Fruit fly (Drosophila melanogaster) whole organism, embryonic: Measurements from ENCODE around the gene AlaRS.
A peak's percentile ranks its signal among the peaks of the same experiment; 100 is the strongest.

ENCODE experiments used
- Bdp1 ChIP-seq: fragments of 200-800 bp; sonication (Bioruptor generic); optimal IDR thresholded peaks from 3 replicates; lab custom pipeline; 2016; ENCODE audit warnings: missing biosample characterization, missing genetic modification characterization
- Bgb ChIP-seq: fragments of 200-800 bp; sonication (Bioruptor generic); IDR thresholded peaks from 2 replicates; pipeline ENCODE4 v1.3.6; 2022; ENCODE audit warnings: missing biosample characterization, missing genetic modification characterization; ENCODE audit not compliant: partially characterized antibody
- Blimp-1 ChIP-seq: fragments of 200-800 bp; sonication (Bioruptor generic); optimal IDR thresholded peaks from 3 replicates; lab custom pipeline; 2018; ENCODE audit warnings: missing biosample characterization, missing genetic modification characterization, mild to moderate bottlenecking, moderate library complexity, missing genetic modification reagents
- CG10431 ChIP-seq: fragments of 200-800 bp; sonication (Bioruptor generic); optimal IDR thresholded peaks from 3 replicates; lab custom pipeline; 2018; ENCODE audit warnings: missing biosample characterization, mild to moderate bottlenecking, missing genetic modification characterization
- CG10565 ChIP-seq: fragments of 200-800 bp; sonication (Bioruptor generic); optimal IDR thresholded peaks from 3 replicates; lab custom pipeline; 2016; ENCODE audit warnings: missing biosample characterization, mild to moderate bottlenecking, missing genetic modification characterization
- CG10979 ChIP-seq: fragments of 200-800 bp; sonication (Bioruptor generic); optimal IDR thresholded peaks from 2 replicates; lab custom pipeline; 2018; ENCODE audit warnings: missing biosample characterization, mild to moderate bottlenecking, missing genetic modification characterization, moderate library complexity
- CG11093 ChIP-seq: fragments of 200-800 bp; sonication (Bioruptor generic); IDR thresholded peaks from 3 replicates; pipeline ENCODE4 v1.3.6; 2022; ENCODE audit warnings: missing biosample characterization, missing genetic modification characterization
- CG11504 ChIP-seq: fragments of 200-800 bp; sonication (Bioruptor generic); optimal IDR thresholded peaks from 3 replicates; lab custom pipeline; 2019; ENCODE audit warnings: missing biosample characterization, mild to moderate bottlenecking, missing genetic modification characterization, moderate library complexity
- CG12104 ChIP-seq: fragments of 200-800 bp; sonication (Bioruptor generic); optimal IDR thresholded peaks from 3 replicates; lab custom pipeline; 2016; ENCODE audit warnings: missing biosample characterization, missing genetic modification characterization
- CG12769 ChIP-seq: fragments of 200-800 bp; sonication (Bioruptor generic); optimal IDR thresholded peaks from 2 replicates; lab custom pipeline; 2019; ENCODE audit warnings: missing biosample characterization, mild to moderate bottlenecking, missing genetic modification characterization, moderate library complexity
- CG13775 ChIP-seq: fragments of 200-800 bp; sonication (Bioruptor generic); optimal IDR thresholded peaks from 3 replicates; lab custom pipeline; 2017; ENCODE audit warnings: missing biosample characterization, mild to moderate bottlenecking, missing genetic modification characterization
- CG14860 ChIP-seq: fragments of 200-800 bp; sonication (Bioruptor generic); IDR thresholded peaks from 3 replicates; pipeline ENCODE4 v1.3.6; 2022; ENCODE audit warnings: missing biosample characterization, missing genetic modification characterization; ENCODE audit not compliant: partially characterized antibody
- CG14965 ChIP-seq: fragments of 200-800 bp; sonication (Bioruptor generic); optimal IDR thresholded peaks from 2 replicates; lab custom pipeline; 2016; ENCODE audit warnings: missing biosample characterization, missing genetic modification characterization, borderline replicate concordance
- CG15479 ChIP-seq: fragments of 200-800 bp; sonication (Bioruptor generic); optimal IDR thresholded peaks from 3 replicates; lab custom pipeline; 2019; ENCODE audit warnings: missing biosample characterization, mild to moderate bottlenecking, missing genetic modification characterization, moderate library complexity
- CG17186 ChIP-seq: fragments of 200-800 bp; sonication (Bioruptor generic); optimal IDR thresholded peaks from 3 replicates; lab custom pipeline; 2017; ENCODE audit warnings: missing biosample characterization, missing genetic modification reagents, missing genetic modification characterization
- CG18476 ChIP-seq: fragments of 200-800 bp; sonication (Bioruptor generic); optimal IDR thresholded peaks from 2 replicates; lab custom pipeline; 2016; ENCODE audit warnings: missing biosample characterization, mild to moderate bottlenecking, missing genetic modification characterization
- CG2120 ChIP-seq: fragments of 200-800 bp; sonication (Bioruptor generic); optimal IDR thresholded peaks from 3 replicates; lab custom pipeline; 2016; ENCODE audit warnings: missing biosample characterization, missing genetic modification characterization
- CG31224 ChIP-seq: fragments of 200-800 bp; sonication (Bioruptor generic); IDR thresholded peaks from 2 replicates; pipeline ENCODE4 v1.3.6; 2022; ENCODE audit warnings: missing biosample characterization, missing genetic modification characterization
- CG3407 ChIP-seq: fragments of 200-800 bp; sonication (Bioruptor generic); optimal IDR thresholded peaks from 2 replicates; lab custom pipeline; 2018; ENCODE audit warnings: missing biosample characterization, mild to moderate bottlenecking, missing genetic modification characterization
- CG4328 ChIP-seq: fragments of 200-800 bp; sonication (Bioruptor generic); optimal IDR thresholded peaks from 3 replicates; lab custom pipeline; 2017; ENCODE audit warnings: missing biosample characterization, missing genetic modification reagents, missing genetic modification characterization
- CG4730 ChIP-seq: fragments of 200-800 bp; sonication (Bioruptor generic); IDR thresholded peaks from 2 replicates; pipeline ENCODE4 v1.3.6; 2022; ENCODE audit warnings: missing biosample characterization, missing genetic modification characterization
- CG5245 ChIP-seq: fragments of 200-800 bp; sonication (Bioruptor generic); optimal IDR thresholded peaks from 3 replicates; lab custom pipeline; 2016; ENCODE audit warnings: missing biosample characterization, missing genetic modification characterization
- Chrac-16 ChIP-seq: fragments of 200-800 bp; sonication (Bioruptor generic); optimal IDR thresholded peaks from 3 replicates; lab custom pipeline; 2016; ENCODE audit warnings: missing biosample characterization, missing genetic modification characterization
- CrebB ChIP-seq: fragments of 200-800 bp; sonication (Bioruptor generic); optimal IDR thresholded peaks from 3 replicates; lab custom pipeline; 2018; ENCODE audit warnings: missing biosample characterization, mild to moderate bottlenecking, missing genetic modification characterization
- Dip3 ChIP-seq: fragments of 200-800 bp; sonication (Bioruptor generic); optimal IDR thresholded peaks from 3 replicates; lab custom pipeline; 2016; ENCODE audit warnings: missing biosample characterization, missing genetic modification characterization
- Drgx ChIP-seq: fragments of 200-800 bp; sonication (Bioruptor generic); IDR thresholded peaks from 2 replicates; pipeline ENCODE4 v1.3.6; 2022; ENCODE audit warnings: missing biosample characterization, missing genetic modification characterization
- ERR ChIP-seq: fragments of 200-800 bp; sonication (Bioruptor generic); optimal IDR thresholded peaks from 2 replicates; lab custom pipeline; 2016; ENCODE audit warnings: missing biosample characterization, missing genetic modification characterization
- Fer2 ChIP-seq: fragments of 200-800 bp; sonication (Bioruptor generic); optimal IDR thresholded peaks from 2 replicates; lab custom pipeline; 2018; ENCODE audit warnings: missing biosample characterization, mild to moderate bottlenecking, missing genetic modification characterization, moderate library complexity
- GATAe ChIP-seq: fragments of 200-800 bp; sonication (Bioruptor generic); conservative IDR thresholded peaks from 2 replicates; pipeline ENCODE4 v1.3.6; 2022; ENCODE audit warnings: missing biosample characterization, missing genetic modification characterization
- H2.0 ChIP-seq: fragments of 200-800 bp; sonication (Bioruptor generic); IDR thresholded peaks from 2 replicates; pipeline ENCODE4 v1.3.6; 2022; ENCODE audit warnings: missing biosample characterization, missing genetic modification characterization
- MESR4 ChIP-seq: fragments of 200-800 bp; sonication (Bioruptor generic); optimal IDR thresholded peaks from 2 replicates; lab custom pipeline; 2018; ENCODE audit warnings: missing biosample characterization, mild to moderate bottlenecking, missing genetic modification characterization, moderate library complexity
- Max ChIP-seq: fragments of 200-800 bp; sonication (Bioruptor generic); optimal IDR thresholded peaks from 2 replicates; lab custom pipeline; 2016; ENCODE audit warnings: missing biosample characterization, mild to moderate bottlenecking, missing genetic modification characterization
- Poxn ChIP-seq: fragments of 200-800 bp; sonication (Bioruptor generic); IDR thresholded peaks from 2 replicates; pipeline ENCODE4 v1.3.6; 2022; ENCODE audit warnings: missing biosample characterization, missing genetic modification characterization
- Rfx ChIP-seq: fragments of 200-800 bp; sonication (Bioruptor generic); IDR thresholded peaks from 2 replicates; pipeline ENCODE4 v1.3.6; 2022; ENCODE audit warnings: missing biosample characterization, missing genetic modification characterization
- ap ChIP-seq: fragments of 200-800 bp; sonication (Bioruptor generic); IDR thresholded peaks from 2 replicates; pipeline ENCODE4 v1.3.6; 2022; ENCODE audit warnings: missing biosample characterization, missing genetic modification characterization
- crc ChIP-seq: fragments of 200-800 bp; sonication (Bioruptor generic); optimal IDR thresholded peaks from 2 replicates; lab custom pipeline; 2016; ENCODE audit warnings: missing biosample characterization, missing genetic modification characterization
- croc ChIP-seq: fragments of 200-800 bp; sonication (Bioruptor generic); conservative IDR thresholded peaks from 3 replicates; pipeline ENCODE4 v1.3.6; 2022; ENCODE audit warnings: missing biosample characterization, missing genetic modification characterization
- danr ChIP-seq: fragments of 200-800 bp; sonication (Bioruptor generic); IDR thresholded peaks from 2 replicates; pipeline ENCODE4 v1.3.6; 2022; ENCODE audit warnings: missing biosample characterization, missing genetic modification characterization
- eve ChIP-seq, 2 experiments: fragments of >200 bp; optimal IDR thresholded peaks; 2 replicates each; lab custom pipeline; 2017; ENCODE audit warnings: missing biosample characterization in 2 of 2, missing genetic modification characterization in 2 of 2
- gem ChIP-seq: fragments of 200-800 bp; sonication (Bioruptor generic); optimal IDR thresholded peaks from 2 replicates; lab custom pipeline; 2019; ENCODE audit warnings: missing biosample characterization, mild to moderate bottlenecking, missing genetic modification characterization, moderate library complexity
- lov ChIP-seq, 2 experiments: fragments of 200-800 bp in 1 of 2; fragments of >200 bp in 1 of 2; sonication (Bioruptor generic) in 1 of 2; IDR thresholded peaks in 1 of 2; optimal IDR thresholded peaks in 1 of 2; 2 replicates in 1 of 2; 3 replicates in 1 of 2; pipeline versions ENCODE4 v1.3.6 to Lab custom; 2017 to 2022; ENCODE audit warnings: missing biosample characterization in 1 of 2, missing genetic modification characterization in 1 of 2
- phol ChIP-seq: fragments of 200-800 bp; sonication (Bioruptor generic); optimal IDR thresholded peaks from 3 replicates; lab custom pipeline; 2018; ENCODE audit warnings: missing biosample characterization, mild to moderate bottlenecking, missing genetic modification characterization, moderate library complexity
- pita ChIP-seq: fragments of 200-800 bp; sonication (Bioruptor generic); optimal IDR thresholded peaks from 2 replicates; lab custom pipeline; 2017; ENCODE audit warnings: missing biosample characterization, mild to moderate bottlenecking, missing genetic modification characterization
- ranshi ChIP-seq: fragments of 200-800 bp; sonication (Bioruptor generic); IDR thresholded peaks from 2 replicates; pipeline ENCODE4 v1.3.6; 2022; ENCODE audit warnings: missing biosample characterization, missing genetic modification characterization
- sima ChIP-seq: fragments of 200-800 bp; sonication (Bioruptor generic); optimal IDR thresholded peaks from 2 replicates; lab custom pipeline; 2016; ENCODE audit warnings: missing biosample characterization, missing genetic modification characterization
- sisA ChIP-seq: fragments of 200-800 bp; sonication (Bioruptor generic); IDR thresholded peaks from 2 replicates; pipeline ENCODE4 v1.3.6; 2022; ENCODE audit warnings: missing biosample characterization, missing genetic modification characterization
- tio ChIP-seq: fragments of 200-800 bp; sonication (Bioruptor generic); optimal IDR thresholded peaks from 2 replicates; lab custom pipeline; 2017; ENCODE audit warnings: missing biosample characterization, missing genetic modification characterization, inconsistent platforms
- unpg ChIP-seq: fragments of 200-800 bp; sonication (Bioruptor generic); optimal IDR thresholded peaks from 3 replicates; lab custom pipeline; 2018; ENCODE audit warnings: missing biosample characterization, mild to moderate bottlenecking, missing genetic modification characterization, moderate library complexity
- vnd ChIP-seq: fragments of 200-800 bp; sonication (Bioruptor generic); IDR thresholded peaks from 3 replicates; pipeline ENCODE4 v1.3.6; 2022; ENCODE audit warnings: missing biosample characterization, missing genetic modification characterization; ENCODE audit not compliant: partially characterized antibody
- z ChIP-seq: fragments of 200-800 bp; sonication (Bioruptor generic); IDR thresholded peaks from 3 replicates; pipeline ENCODE4 v1.3.6; 2022; ENCODE audit warnings: missing biosample characterization, missing genetic modification characterization

Gene AlaRS

DNA sequence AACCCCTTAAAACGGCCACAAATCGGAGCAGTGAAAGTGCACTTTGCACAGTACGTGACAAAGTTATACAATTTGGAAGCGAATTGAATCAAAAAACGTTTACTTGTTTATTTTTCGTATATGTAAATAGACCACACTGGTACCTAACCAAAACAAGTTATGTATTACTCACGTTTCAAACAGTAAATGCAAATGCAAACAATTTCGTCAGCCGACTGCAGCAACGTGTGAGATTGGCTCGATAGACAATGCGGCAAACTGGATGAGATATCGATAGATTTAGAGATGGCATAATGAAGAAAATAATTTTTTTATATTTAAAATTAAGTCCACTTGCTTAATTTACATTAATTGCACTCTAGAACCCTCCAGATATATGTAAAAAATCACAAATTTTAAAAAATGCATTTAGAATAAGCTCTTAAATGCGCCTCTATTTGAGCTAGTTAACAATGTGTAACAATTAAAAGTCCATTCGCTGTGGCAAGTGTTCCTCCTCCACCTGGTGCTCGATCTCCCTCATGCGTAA, at the start of gene AlaRS (continued):
- TF ChIP-seq Fer2 (tag; lab: Kevin White, UChicago) = no peak
- TF ChIP-seq CG5245 = no peak
- no peak for TF ChIP-seq CG31224 (GFP tag; lab: Robert Waterston, UW)
- TF ChIP-seq eve (GFP tag; optimal IDR thresholded peaks at IDR 0.05; lab: Kevin White, UChicago) = no peak
- TF ChIP-seq Bgb = peak; percentile 56
- peak; percentile 41; the same call in 1 of the 3 replicates for TF ChIP-seq CG14860 (GFP tag; lab: Robert Waterston, UW)
- no peak for TF ChIP-seq ranshi (GFP tag; lab: Robert Waterston, UW)
- no peak for TF ChIP-seq Drgx (GFP tag; lab: Robert Waterston, UW)
- TF ChIP-seq CG10565 (GFP tag; lab: Kevin White, UChicago) = no peak
- TF ChIP-seq MESR4 (GFP tag; lab: Kevin White, UChicago) = peak; percentile 77
- no peak for TF ChIP-seq CG10431 (GFP tag; lab: Kevin White, UChicago)
- TF ChIP-seq gem (tag; lab: Kevin White, UChicago) = peak; percentile 70
- peak; percentile 42 for TF ChIP-seq CG11504 (tag; lab: Kevin White, UChicago)
- TF ChIP-seq CrebB (tag; lab: Kevin White, UChicago) = no peak
- no peak for TF ChIP-seq danr (GFP tag; lab: Robert Waterston, UW)
- no peak for TF ChIP-seq CG14965 (GFP tag; lab: Kevin White, UChicago)
- TF ChIP-seq vnd = peak; percentile 47; the same call in 2 of the 3 replicates
- TF ChIP-seq CG13775 (GFP tag; lab: Kevin White, UChicago) = peak; percentile 44
- no peak for TF ChIP-seq CG17186 (GFP tag; lab: Kevin White, UChicago)
- no peak for TF ChIP-seq pita (GFP tag; lab: Kevin White, UChicago)
- TF ChIP-seq crc = no peak
- TF ChIP-seq Bdp1 (GFP tag; lab: Kevin White, UChicago) = no peak
- TF ChIP-seq CG4328 (GFP tag; lab: Kevin White, UChicago) = peak; percentile 27
- TF ChIP-seq phol (tag; lab: Kevin White, UChicago) = peak; percentile 42
- no peak for TF ChIP-seq z
- no peak for TF ChIP-seq H2.0 (GFP tag; lab: Robert Waterston, UW)
- no peak for TF ChIP-seq CG12104 (GFP tag; lab: Kevin White, UChicago)
- no peak for TF ChIP-seq CG4730 (GFP tag; lab: Robert Waterston, UW)
- TF ChIP-seq tio (GFP tag; lab: Kevin White, UChicago) = no peak
- no peak for TF ChIP-seq croc (GFP tag; lab: Robert Waterston, UW)
- no peak for TF ChIP-seq ERR (GFP tag; lab: Kevin White, UChicago)
- TF ChIP-seq CG3407 (GFP tag; lab: Kevin White, UChicago) = peak; percentile 24
- TF ChIP-seq Dip3 (GFP tag; lab: Kevin White, UChicago) = no peak
- no peak for TF ChIP-seq Poxn (GFP tag; lab: Robert Waterston, UW)
- TF ChIP-seq CG10979 = peak; percentile 30
- peak; percentile 36 for TF ChIP-seq Max (GFP tag; lab: Kevin White, UChicago)
- peak; percentile 12 for TF ChIP-seq CG18476 (GFP tag; lab: Kevin White, UChicago)
- TF ChIP-seq CG15479 (GFP tag; lab: Kevin White, UChicago) = no peak
- peak; percentile 16 for TF ChIP-seq Chrac-16 (GFP tag; lab: Kevin White, UChicago)
- TF ChIP-seq CG2120 = peak; percentile 66
- no peak for TF ChIP-seq ap
- TF ChIP-seq CG11093 (GFP tag; lab: Robert Waterston, UW) = no peak
- TF ChIP-seq Blimp-1 (GFP tag; lab: Kevin White, UChicago) = peak; percentile 54
- TF ChIP-seq sima (GFP tag; lab: Kevin White, UChicago) = no peak
- peak; percentile 41 for TF ChIP-seq unpg
- TF ChIP-seq Rfx = peak; percentile 41; the same call in 1 of the 2 replicates
- no peak for TF ChIP-seq sisA (GFP tag; lab: Robert Waterston, UW)
- no peak for TF ChIP-seq CG12769 (tag; lab: Kevin White, UChicago)
- TF ChIP-seq lov (optimal IDR thresholded peaks at IDR 0.05; lab: Kevin White, UChicago) = no peak
- no peak for TF ChIP-seq lov (GFP tag; IDR thresholded peaks at IDR 0.05; lab: Robert Waterston, UW)
- TF ChIP-seq GATAe (GFP tag; lab: Robert Waterston, UW) = no peak
